Fruit fly (Drosophila melanogaster) whole organism, wandering third instar larva: ENCODE results near the gene QC.

Experiments used
- Abd-B ChIP-seq: fragments of >200 bp; optimal IDR thresholded peaks from 2 replicates; lab custom pipeline; 2017; ENCODE audit warnings: missing biosample characterization, missing genetic modification characterization
- CG32264 ChIP-seq: fragments of 200-800 bp; sonication (Bioruptor generic); optimal IDR thresholded peaks from 2 replicates; lab custom pipeline; 2016; ENCODE audit warnings: missing biosample characterization, missing genetic modification characterization
- CG9705 ChIP-seq: fragments of 200-800 bp; sonication (Bioruptor generic); optimal IDR thresholded peaks from 2 replicates; lab custom pipeline; 2018; ENCODE audit warnings: missing biosample characterization, mild to moderate bottlenecking, missing genetic modification characterization
- CrebA ChIP-seq: fragments of 200-800 bp; sonication (Bioruptor generic); optimal IDR thresholded peaks from 2 replicates; lab custom pipeline; 2016; ENCODE audit warnings: missing biosample characterization, mild to moderate bottlenecking, missing genetic modification characterization, borderline replicate concordance
- Dfd ChIP-seq: fragments of >200 bp; optimal IDR thresholded peaks from 2 replicates; lab custom pipeline; 2017; ENCODE audit warnings: missing biosample characterization, missing genetic modification characterization
- Dif ChIP-seq: fragments of 200-275, 200-300 bp; sonication (Bioruptor generic); optimal IDR thresholded peaks from 2 replicates; lab custom pipeline; 2018; ENCODE audit warnings: missing biosample characterization, missing genetic modification characterization; ENCODE audit not compliant: partially characterized antibody
- GATAd ChIP-seq: sonication (Bioruptor generic); optimal IDR thresholded peaks from 2 replicates; lab custom pipeline; 2016; ENCODE audit warnings: missing biosample characterization, missing genetic modification characterization
- HLH106 ChIP-seq: fragments of 200-800 bp; optimal IDR thresholded peaks from 3 replicates; lab custom pipeline; 2019; ENCODE audit warnings: missing biosample characterization, mild to moderate bottlenecking, missing genetic modification characterization, moderate library complexity
- Hnf4 ChIP-seq: fragments of 200-800 bp; sonication (Bioruptor generic); optimal IDR thresholded peaks from 2 replicates; lab custom pipeline; 2016; ENCODE audit warnings: missing biosample characterization, mild to moderate bottlenecking, missing genetic modification characterization
- Hr78 ChIP-seq: fragments of >200 bp; optimal IDR thresholded peaks from 2 replicates; lab custom pipeline; 2017; ENCODE audit warnings: missing biosample characterization, missing genetic modification characterization
- Hr83 ChIP-seq: fragments of 200-300 bp; sonication (Bioruptor generic); optimal IDR thresholded peaks from 2 replicates; lab custom pipeline; 2016; ENCODE audit warnings: missing biosample characterization, mild to moderate bottlenecking, missing genetic modification characterization, moderate library complexity; ENCODE audit not compliant: poor library complexity, severe bottlenecking
- Jra ChIP-seq: sonication (Bioruptor generic); optimal IDR thresholded peaks from 2 replicates; lab custom pipeline; 2016; ENCODE audit warnings: missing biosample characterization, missing genetic modification characterization
- Mio ChIP-seq: sonication (Bioruptor generic); optimal IDR thresholded peaks from 2 replicates; lab custom pipeline; 2016; ENCODE audit warnings: missing biosample characterization, missing genetic modification characterization
- Myc ChIP-seq: fragments of >200 bp; optimal IDR thresholded peaks from 2 replicates; lab custom pipeline; 2017
- N ChIP-seq: fragments of >200 bp; optimal IDR thresholded peaks from 2 replicates; lab custom pipeline; 2018; ENCODE audit warnings: missing biosample characterization, missing external identifiers, missing genetic modification characterization
- OdsH ChIP-seq: fragments of 200-800 bp; sonication (Bioruptor generic); optimal IDR thresholded peaks from 2 replicates; lab custom pipeline; 2016; ENCODE audit warnings: missing biosample characterization, mild to moderate bottlenecking, missing genetic modification characterization
- Rel ChIP-seq, 2 experiments: fragments of 200-800 bp; sonication (Bioruptor generic) in 1 of 2; optimal IDR thresholded peaks; 2 replicates in 1 of 2; 3 replicates in 1 of 2; lab custom pipeline; 2016 to 2019; ENCODE audit warnings: mild to moderate bottlenecking in 2 of 2, missing biosample characterization in 2 of 2, missing genetic modification characterization in 2 of 2, moderate library complexity in 1 of 2
- Sp1 ChIP-seq: fragments of 200-800 bp; sonication (Bioruptor generic); optimal IDR thresholded peaks from 3 replicates; lab custom pipeline; 2019; ENCODE audit warnings: missing biosample characterization, mild to moderate bottlenecking, missing genetic modification characterization, moderate library complexity
- Vsx2 ChIP-seq: fragments of 200-300, 225-300 bp; sonication (Bioruptor generic); optimal IDR thresholded peaks from 2 replicates; lab custom pipeline; 2018; ENCODE audit warnings: missing biosample characterization, missing genetic modification characterization; ENCODE audit not compliant: partially characterized antibody
- br ChIP-seq: fragments of 200-800 bp; sonication (Bioruptor generic); optimal IDR thresholded peaks from 2 replicates; lab custom pipeline; 2016; ENCODE audit warnings: missing biosample characterization, missing genetic modification characterization
- brk ChIP-seq: fragments of 200-800 bp; sonication (Bioruptor generic); optimal IDR thresholded peaks from 2 replicates; lab custom pipeline; 2016; ENCODE audit warnings: missing biosample characterization, mild to moderate bottlenecking, missing genetic modification characterization
- dl ChIP-seq, 2 experiments: fragments of 175-275, 200-275 bp in 1 of 2; fragments of 200-275 bp in 1 of 2; sonication (Bioruptor generic); optimal IDR thresholded peaks; lab custom pipeline; 2018; ENCODE audit warnings: mild to moderate bottlenecking in 2 of 2, missing biosample characterization in 2 of 2, missing genetic modification characterization in 2 of 2, moderate library complexity in 2 of 2; ENCODE audit not compliant: partially characterized antibody in 2 of 2, insufficient read depth in 1 of 2
- dmrt93B ChIP-seq: fragments of 200-800 bp; sonication (Bioruptor generic); optimal IDR thresholded peaks from 2 replicates; lab custom pipeline; 2018; ENCODE audit warnings: missing biosample characterization, mild to moderate bottlenecking, missing genetic modification characterization
- dsf ChIP-seq: sonication (Bioruptor generic); optimal IDR thresholded peaks from 2 replicates; lab custom pipeline; 2016; ENCODE audit warnings: missing biosample characterization, missing genetic modification characterization, borderline replicate concordance
- ey ChIP-seq: fragments of 200-800 bp; sonication (Bioruptor generic); optimal IDR thresholded peaks from 2 replicates; lab custom pipeline; 2016; ENCODE audit warnings: missing biosample characterization, missing genetic modification characterization
- foxo ChIP-seq, 2 experiments: fragments of 200-800 bp; sonication (Bioruptor generic); optimal IDR thresholded peaks; 2 replicates in 1 of 2; 3 replicates in 1 of 2; lab custom pipeline; 2016 to 2017; ENCODE audit warnings: missing biosample characterization in 2 of 2, missing genetic modification characterization in 2 of 2
- fru ChIP-seq: fragments of 200-800 bp; sonication (Bioruptor generic); optimal IDR thresholded peaks from 3 replicates; lab custom pipeline; 2016; ENCODE audit warnings: missing biosample characterization, mild to moderate bottlenecking, missing genetic modification characterization
- h ChIP-seq: fragments of 200-800 bp; sonication (Bioruptor generic); optimal IDR thresholded peaks from 3 replicates; lab custom pipeline; 2016; ENCODE audit warnings: missing biosample characterization, mild to moderate bottlenecking, missing genetic modification characterization
- jim ChIP-seq: fragments of 175-275, 200-325 bp; sonication (Bioruptor generic); optimal IDR thresholded peaks from 2 replicates; lab custom pipeline; 2016; ENCODE audit warnings: missing biosample characterization, mild to moderate bottlenecking, missing genetic modification characterization
- lola ChIP-seq: fragments of >200 bp; optimal IDR thresholded peaks from 2 replicates; lab custom pipeline; 2017; ENCODE audit warnings: missing biosample characterization, missing genetic modification characterization
- pan ChIP-seq: fragments of >200 bp; optimal IDR thresholded peaks from 2 replicates; lab custom pipeline; 2017
- psq ChIP-seq: fragments of 200-800 bp; sonication (Bioruptor generic); optimal IDR thresholded peaks from 3 replicates; lab custom pipeline; 2017; ENCODE audit warnings: missing biosample characterization, mild to moderate bottlenecking, missing genetic modification characterization, moderate library complexity
- rgr ChIP-seq: fragments of 200-800 bp; sonication (Bioruptor generic); optimal IDR thresholded peaks from 3 replicates; lab custom pipeline; 2016; ENCODE audit warnings: missing biosample characterization, mild to moderate bottlenecking, missing genetic modification characterization
- sage ChIP-seq: fragments of 200-800 bp; sonication (Bioruptor generic); optimal IDR thresholded peaks from 2 replicates; lab custom pipeline; 2016; ENCODE audit warnings: missing biosample characterization, mild to moderate bottlenecking, missing genetic modification characterization
- sv ChIP-seq: fragments of 200-800 bp; sonication (Bioruptor generic); optimal IDR thresholded peaks from 3 replicates; lab custom pipeline; 2016; ENCODE audit warnings: missing biosample characterization, missing genetic modification characterization
- tai ChIP-seq: sonication (Bioruptor generic); optimal IDR thresholded peaks from 2 replicates; lab custom pipeline; 2016; ENCODE audit warnings: missing biosample characterization, missing genetic modification characterization
- usp ChIP-seq: fragments of >200 bp; optimal IDR thresholded peaks from 2 replicates; lab custom pipeline; 2017; ENCODE audit warnings: missing biosample characterization, missing genetic modification characterization
- woc ChIP-seq: sonication (Bioruptor generic); optimal IDR thresholded peaks from 2 replicates; lab custom pipeline; 2016; ENCODE audit warnings: missing biosample characterization, mild to moderate bottlenecking, missing genetic modification characterization

The QC gene

dm6 chr3L:5866924-5867323, 35.3 kb downstream of the QC start (continued):
- TF ChIP-seq Rel (GFP tag; optimal IDR thresholded peaks at IDR 0.05; lab: Kevin White, UChicago) = no peak
- no peak for TF ChIP-seq Rel (tag; optimal IDR thresholded peaks at IDR 0.05; lab: Kevin White, UChicago)
- TF ChIP-seq psq = peak; percentile 39
- peak; percentile 56 for TF ChIP-seq woc (GFP tag; lab: Kevin White, UChicago)
- TF ChIP-seq N (GFP tag; lab: Kevin White, UChicago) = no peak
- peak in 1 of 2 experiments; percentile 54 for TF ChIP-seq foxo (GFP tag; optimal IDR thresholded peaks at IDR 0.05; lab: Kevin White, UChicago)

dm6 chr3L:5863868-5864413, 38.3 kb downstream of the QC start:
- no peak for TF ChIP-seq Jra
- TF ChIP-seq CG9705 (GFP tag; lab: Kevin White, UChicago) = no peak
- peak; percentile 61 for TF ChIP-seq Sp1 (GFP tag; lab: Kevin White, UChicago)
- TF ChIP-seq sage = no peak
- no peak for TF ChIP-seq Myc
- TF ChIP-seq tai (GFP tag; lab: Kevin White, UChicago) = no peak
- peak; percentile 34 for TF ChIP-seq br (GFP tag; lab: Kevin White, UChicago)
- peak; percentile 38 for TF ChIP-seq rgr (GFP tag; lab: Kevin White, UChicago)
- TF ChIP-seq dmrt93B (GFP tag; lab: Kevin White, UChicago) = no peak
- no peak for TF ChIP-seq dsf (GFP tag; lab: Kevin White, UChicago)
- TF ChIP-seq Hr83 (GFP tag; lab: Kevin White, UChicago) = no peak
- no peak for TF ChIP-seq Abd-B
- peak; percentile 40 for TF ChIP-seq ey
- TF ChIP-seq N (GFP tag; lab: Kevin White, UChicago) = no peak
- no peak for TF ChIP-seq jim (GFP tag; lab: Kevin White, UChicago)
- TF ChIP-seq Dif (GFP tag; lab: Kevin White, UChicago) = no peak
- peak; percentile 26 for TF ChIP-seq woc (GFP tag; lab: Kevin White, UChicago)
- peak; percentile 38 for TF ChIP-seq OdsH
- no peak for TF ChIP-seq brk (GFP tag; lab: Kevin White, UChicago)
- TF ChIP-seq CrebA (GFP tag; lab: Kevin White, UChicago) = no peak
- TF ChIP-seq Hnf4 = peak; percentile 29
- peak; percentile 63 for TF ChIP-seq h (GFP tag; lab: Kevin White, UChicago)
- TF ChIP-seq Dfd (GFP tag; lab: Kevin White, UChicago) = no peak
- TF ChIP-seq lola (GFP tag; lab: Kevin White, UChicago) = no peak
- peak; percentile 15 for TF ChIP-seq HLH106 (tag; lab: Kevin White, UChicago)
- TF ChIP-seq CG32264 (GFP tag; lab: Kevin White, UChicago) = no peak
- TF ChIP-seq fru = peak; percentile 54
- no peak for TF ChIP-seq Mio
- no peak for TF ChIP-seq Vsx2 (GFP tag; lab: Kevin White, UChicago)
- TF ChIP-seq Rel (GFP tag; optimal IDR thresholded peaks at IDR 0.05; lab: Kevin White, UChicago) = no peak
- TF ChIP-seq Rel (tag; optimal IDR thresholded peaks at IDR 0.05; lab: Kevin White, UChicago) = no peak
- no peak for TF ChIP-seq usp (GFP tag; lab: Kevin White, UChicago)
- TF ChIP-seq dl (GFP tag; optimal IDR thresholded peaks at IDR 0.05; lab: Kevin White, UChicago; ENCODE audit: insufficient read depth in 1 of 2, partially characterized antibody in 2 of 2) = no peak
- TF ChIP-seq foxo (GFP tag; optimal IDR thresholded peaks at IDR 0.05; lab: Kevin White, UChicago) = peak in 1 of 2 experiments; percentile 46
- no peak for TF ChIP-seq Hr78 (GFP tag; lab: Kevin White, UChicago)
- TF ChIP-seq GATAd (GFP tag; lab: Kevin White, UChicago) = no peak
- TF ChIP-seq sv (GFP tag; lab: Kevin White, UChicago) = no peak
- TF ChIP-seq psq = peak; percentile 14
- no peak for TF ChIP-seq pan

DNA sequence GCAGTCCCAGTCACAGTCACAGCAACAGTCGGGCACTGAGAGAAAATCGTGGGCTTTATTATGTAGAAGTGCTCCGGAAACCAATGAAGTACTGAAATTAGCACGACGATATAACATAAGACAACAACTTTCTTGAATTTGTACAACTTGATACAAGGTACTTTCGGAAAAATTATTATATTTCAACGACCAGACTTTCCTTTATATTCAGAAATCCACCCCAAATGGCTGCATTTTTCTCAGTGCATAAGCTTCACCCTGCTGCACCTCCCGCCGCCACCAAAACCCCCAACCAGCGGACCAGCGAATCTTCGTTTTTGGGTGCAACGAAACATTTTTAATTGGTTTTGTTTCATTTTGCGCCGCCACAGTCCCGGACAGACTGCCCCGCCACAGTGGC, 39.3 kb downstream of the QC start:
- TF ChIP-seq psq (peak; percentile 45), CrebA (GFP tag; lab: Kevin White, UChicago) (no peak), Myc (no peak), dsf (GFP tag; lab: Kevin White, UChicago) (no peak), rgr (GFP tag; lab: Kevin White, UChicago) (peak; percentile 65), dmrt93B (GFP tag; lab: Kevin White, UChicago) (peak; percentile 66), h (GFP tag; lab: Kevin White, UChicago) (peak; percentile 72), usp (GFP tag; lab: Kevin White, UChicago) (no peak), OdsH (peak; percentile 69), Mio (no peak), woc (GFP tag; lab: Kevin White, UChicago) (peak; percentile 57), jim (GFP tag; lab: Kevin White, UChicago) (no peak), Dif (GFP tag; lab: Kevin White, UChicago) (no peak), HLH106 (tag; lab: Kevin White, UChicago) (peak; percentile 74), ey (peak; percentile 72), Sp1 (GFP tag; lab: Kevin White, UChicago) (peak; percentile 74), fru (peak; percentile 80), br (GFP tag; lab: Kevin White, UChicago) (peak; percentile 65), Hnf4 (peak; percentile 30), tai (GFP tag; lab: Kevin White, UChicago) (no peak), foxo (GFP tag; optimal IDR thresholded peaks at IDR 0.05; lab: Kevin White, UChicago) (peak in 1 of 2 experiments; percentile 83), Vsx2 (GFP tag; lab: Kevin White, UChicago) (no peak), pan (no peak), sage (peak; percentile 35), CG32264 (GFP tag; lab: Kevin White, UChicago) (peak; percentile 28), Hr83 (GFP tag; lab: Kevin White, UChicago) (no peak), CG9705 (GFP tag; lab: Kevin White, UChicago) (peak; percentile 52), Jra (no peak)
